Worm (Caenorhabditis elegans) whole organism, L4 larva: ENCODE data around the gene wrm-1.

ENCODE experiments used
- F49E8.2 ChIP-seq: sonication (generic microtip); optimal IDR thresholded peaks from 2 replicates; lab custom pipeline; 2016; ENCODE audit warnings: missing compliant biosample characterization, mild to moderate bottlenecking, missing genetic modification characterization, borderline replicate concordance
- Y75B8A.6 ChIP-seq: fragments of 200-800 bp; sonication (Bioruptor generic); IDR thresholded peaks from 2 replicates; pipeline ENCODE4 v1.3.6; 2022; ENCODE audit warnings: missing genetic modification reagents, missing genetic modification characterization, missing compliant biosample characterization
- ces-1 ChIP-seq: fragments of 150-350 bp; sonication (generic microtip); optimal IDR thresholded peaks from 4 replicates; lab custom pipeline; 2014; ENCODE audit warnings: missing biosample characterization, missing genetic modification reagents, missing genetic modification characterization
- mdl-1 ChIP-seq, 2 experiments: fragments of 150-350 bp in 1 of 2; sonication (generic microtip) in 1 of 2; optimal IDR thresholded peaks; 2 replicates each; lab custom pipeline; 2014 to 2017; ENCODE audit warnings: missing biosample characterization in 2 of 2, missing genetic modification characterization in 2 of 2
- nhr-237 ChIP-seq: sonication (generic microtip); optimal IDR thresholded peaks from 2 replicates; lab custom pipeline; 2017; ENCODE audit warnings: missing biosample characterization, missing genetic modification characterization
- pha-4 ChIP-seq, 2 experiments: fragments of 150-350 bp in 1 of 2; fragments of 200-800 bp in 1 of 2; sonication (Bioruptor generic) in 1 of 2; IDR thresholded peaks in 1 of 2; optimal IDR thresholded peaks in 1 of 2; 2 replicates each; pipeline versions ENCODE4 v1.3.6 to Lab custom; 2014 to 2022; ENCODE audit warnings: missing genetic modification characterization in 2 of 2, missing genetic modification reagents in 2 of 2, missing biosample characterization in 1 of 2, missing compliant biosample characterization in 1 of 2
- ztf-7 ChIP-seq: fragments of 150-350 bp; optimal IDR thresholded peaks from 2 replicates; lab custom pipeline; 2014; ENCODE audit warnings: missing biosample characterization, missing genetic modification characterization

ce11 chrIII:5757492-5758045 is 34.9 kb downstream of the wrm-1 start:
- no peak for TF ChIP-seq pha-4 (GFP tag; IDR thresholded peaks at IDR 0.05; lab: Robert Waterston, UW)
- no peak for TF ChIP-seq pha-4 (tag; optimal IDR thresholded peaks at IDR 0.05; lab: Kevin White, UChicago)
- no peak for TF ChIP-seq F49E8.2
- no peak for TF ChIP-seq mdl-1 (tag; optimal IDR thresholded peaks at IDR 0.05; lab: Kevin White, UChicago)
- peak; percentile 6 for TF ChIP-seq ces-1 (GFP tag; lab: Kevin White, UChicago)
- TF ChIP-seq Y75B8A.6 (GFP tag; lab: Robert Waterston, UW), result no peak
- no peak for TF ChIP-seq nhr-237 (tag; lab: Kevin White, UChicago)
- TF ChIP-seq ztf-7 (tag; lab: Kevin White, UChicago), result no peak
